Worm (Caenorhabditis elegans): ENCODE results near the gene Y37D8A.8.

Y37D8A.8 gene

ce11 chrIII:12864648-12865047 is at the start of gene Y37D8A.8:
Gene Y37D8A.8 (plus strand): TSS chrIII:12864948.
- no peak for TF ChIP-seq ztf-23 (GFP tag; IDR thresholded peaks at IDR 0.05)
- no peak for TF ChIP-seq cog-1 (tag; optimal IDR thresholded peaks at IDR 0.05)

ce11 chrIII:12818050-12818738 is 46.6 kb upstream of the Y37D8A.8 start, which contains the start of gene arx-5:
Gene arx-5 (minus strand): TSS chrIII:12818100.
- TF ChIP-seq T22C8.4 (GFP tag; IDR thresholded peaks at IDR 0.05) (peak; percentile 40; the same call in 1 of the 2 replicates), tab-1 (GFP tag; IDR thresholded peaks at IDR 0.05) (no peak)

- no peak for TF ChIP-seq tab-1 (GFP tag; IDR thresholded peaks at IDR 0.05)
- no peak for TF ChIP-seq flt-1 (GFP tag; IDR thresholded peaks at IDR 0.05)
- TF ChIP-seq ztf-23 (GFP tag; IDR thresholded peaks at IDR 0.05) = no peak
These were observed 45.6 kb upstream of the Y37D8A.8 start for ce11 chrIII:12819148-12819547.

- TF ChIP-seq ztf-23 (GFP tag; IDR thresholded peaks at IDR 0.05) (no peak), klf-2 (GFP tag; conservative IDR thresholded peaks at IDR 0.05) (no peak), flt-1 (GFP tag; IDR thresholded peaks at IDR 0.05) (no peak), T22C8.4 (GFP tag; IDR thresholded peaks at IDR 0.05) (no peak), ztf-29 (GFP tag; IDR thresholded peaks at IDR 0.05) (no peak), ref-1 (GFP tag; conservative IDR thresholded peaks at IDR 0.05) (no peak), cog-1 (tag; optimal IDR thresholded peaks at IDR 0.05) (no peak)
These were observed 44.8 kb upstream of the Y37D8A.8 start, which contains the start of the genes Y37D8A.2 and Y37D8A.25 for ce11 chrIII:12819909-12820308. Gene Y37D8A.2 (plus strand): TSS chrIII:12820193. Gene Y37D8A.25 (minus strand): TSS chrIII:12820253.

- no peak for TF ChIP-seq ztf-29 (GFP tag; IDR thresholded peaks at IDR 0.05)
- no peak for TF ChIP-seq T22C8.4 (GFP tag; IDR thresholded peaks at IDR 0.05)
- TF ChIP-seq ref-1 (GFP tag; conservative IDR thresholded peaks at IDR 0.05) = no peak
- no peak for TF ChIP-seq klf-2 (GFP tag; conservative IDR thresholded peaks at IDR 0.05)
- TF ChIP-seq ztf-23 (GFP tag; IDR thresholded peaks at IDR 0.05) = no peak
- no peak for TF ChIP-seq tab-1 (GFP tag; IDR thresholded peaks at IDR 0.05)
- no peak for TF ChIP-seq cog-1 (tag; optimal IDR thresholded peaks at IDR 0.05)
- no peak for TF ChIP-seq flt-1 (GFP tag; IDR thresholded peaks at IDR 0.05)
- no peak for TF ChIP-seq med-1 (GFP tag; optimal IDR thresholded peaks at IDR 0.05; ENCODE audit: insufficient read depth)
These were observed 43.4 kb upstream of the Y37D8A.8 start for ce11 chrIII:12821331-12821730.

ce11 chrIII:12822608-12823261 is 42.0 kb upstream of the Y37D8A.8 start:
- peak; percentile 32; the same call in 1 of the 2 replicates for TF ChIP-seq ztf-29 (GFP tag; IDR thresholded peaks at IDR 0.05)
- TF ChIP-seq klf-2 (GFP tag; conservative IDR thresholded peaks at IDR 0.05) = no peak

ce11 chrIII:12829068-12829467 is 35.7 kb upstream of the Y37D8A.8 start, which contains the start of gene Y37D8A.3:
Gene Y37D8A.3 (plus strand): TSS chrIII:12829368.
- no peak for TF ChIP-seq ztf-23 (GFP tag; IDR thresholded peaks at IDR 0.05)
- no peak for TF ChIP-seq tab-1 (GFP tag; IDR thresholded peaks at IDR 0.05)
- TF ChIP-seq flt-1 (GFP tag; IDR thresholded peaks at IDR 0.05) = no peak

- TF ChIP-seq cog-1 (tag; optimal IDR thresholded peaks at IDR 0.05) = no peak
- no peak for TF ChIP-seq ref-1 (GFP tag; conservative IDR thresholded peaks at IDR 0.05)
- TF ChIP-seq T22C8.4 (GFP tag; IDR thresholded peaks at IDR 0.05) = no peak
- TF ChIP-seq ztf-23 (GFP tag; IDR thresholded peaks at IDR 0.05) = no peak
- TF ChIP-seq flt-1 (GFP tag; IDR thresholded peaks at IDR 0.05) = no peak
- no peak for TF ChIP-seq klf-2 (GFP tag; conservative IDR thresholded peaks at IDR 0.05)
- no peak for TF ChIP-seq tab-1 (GFP tag; IDR thresholded peaks at IDR 0.05)
- no peak for TF ChIP-seq med-1 (GFP tag; optimal IDR thresholded peaks at IDR 0.05; ENCODE audit: insufficient read depth)
- no peak for TF ChIP-seq ztf-29 (GFP tag; IDR thresholded peaks at IDR 0.05)
These were observed 33.1 kb upstream of the Y37D8A.8 start for ce11 chrIII:12831696-12832095.

- TF ChIP-seq T22C8.4 (GFP tag; IDR thresholded peaks at IDR 0.05) (no peak), med-1 (GFP tag; optimal IDR thresholded peaks at IDR 0.05; ENCODE audit: insufficient read depth) (no peak), ztf-23 (GFP tag; IDR thresholded peaks at IDR 0.05) (no peak), ref-1 (GFP tag; conservative IDR thresholded peaks at IDR 0.05) (no peak), cog-1 (tag; optimal IDR thresholded peaks at IDR 0.05) (no peak), tab-1 (GFP tag; IDR thresholded peaks at IDR 0.05) (no peak), ztf-29 (GFP tag; IDR thresholded peaks at IDR 0.05) (no peak), flt-1 (GFP tag; IDR thresholded peaks at IDR 0.05) (no peak), klf-2 (GFP tag; conservative IDR thresholded peaks at IDR 0.05) (no peak)
These were observed 31.7 kb upstream of the Y37D8A.8 start for ce11 chrIII:12833079-12833478.

- TF ChIP-seq med-1 (GFP tag; optimal IDR thresholded peaks at IDR 0.05; ENCODE audit: insufficient read depth) (no peak), ref-1 (GFP tag; conservative IDR thresholded peaks at IDR 0.05) (no peak), tab-1 (GFP tag; IDR thresholded peaks at IDR 0.05) (no peak), flt-1 (GFP tag; IDR thresholded peaks at IDR 0.05) (no peak), ztf-23 (GFP tag; IDR thresholded peaks at IDR 0.05) (no peak), cog-1 (tag; optimal IDR thresholded peaks at IDR 0.05) (no peak), ztf-29 (GFP tag; IDR thresholded peaks at IDR 0.05) (no peak), T22C8.4 (GFP tag; IDR thresholded peaks at IDR 0.05) (no peak), klf-2 (GFP tag; conservative IDR thresholded peaks at IDR 0.05) (no peak)
These were observed 27.9 kb upstream of the Y37D8A.8 start for ce11 chrIII:12836742-12837285.

Measured in whole organism, midembryonic.